Fruit fly (Drosophila melanogaster) whole organism, embryonic: ENCODE results near the gene Jhbp12.
A peak's percentile ranks its signal among the peaks of the same experiment; 100 is the strongest.

Source experiments
- Ada2b ChIP-seq: fragments of 200-800 bp; sonication (Bioruptor generic); IDR thresholded peaks from 2 replicates; pipeline ENCODE4 v1.3.6; 2022; ENCODE audit warnings: missing biosample characterization, missing genetic modification characterization
- Atf6 ChIP-seq: fragments of 200-800 bp; sonication (Bioruptor generic); IDR thresholded peaks from 2 replicates; pipeline ENCODE4 v1.3.6; 2022; ENCODE audit warnings: missing biosample characterization, missing genetic modification characterization
- Bdp1 ChIP-seq: fragments of 200-800 bp; sonication (Bioruptor generic); optimal IDR thresholded peaks from 3 replicates; lab custom pipeline; 2016; ENCODE audit warnings: missing biosample characterization, missing genetic modification characterization
- CG10209 ChIP-seq: fragments of 200-800 bp; sonication (Bioruptor generic); optimal IDR thresholded peaks from 3 replicates; lab custom pipeline; 2017; ENCODE audit warnings: missing biosample characterization, mild to moderate bottlenecking, missing genetic modification characterization, missing genetic modification reagents
- CG10366 ChIP-seq: fragments of 200-800 bp; sonication (Bioruptor generic); IDR thresholded peaks from 2 replicates; pipeline ENCODE4 v1.3.6; 2022; ENCODE audit warnings: missing biosample characterization, missing genetic modification characterization
- CG10462 ChIP-seq: fragments of 200-800 bp; sonication (Bioruptor generic); optimal IDR thresholded peaks from 2 replicates; lab custom pipeline; 2016; ENCODE audit warnings: missing biosample characterization, missing genetic modification characterization
- CG12942 ChIP-seq: fragments of 200-800 bp; sonication (Bioruptor generic); optimal IDR thresholded peaks from 3 replicates; lab custom pipeline; 2016; ENCODE audit warnings: missing biosample characterization, missing genetic modification characterization
- CG13775 ChIP-seq: fragments of 200-800 bp; sonication (Bioruptor generic); optimal IDR thresholded peaks from 3 replicates; lab custom pipeline; 2017; ENCODE audit warnings: missing biosample characterization, mild to moderate bottlenecking, missing genetic modification characterization
- CG15269 ChIP-seq: fragments of 200-800 bp; sonication (Bioruptor generic); optimal IDR thresholded peaks from 2 replicates; lab custom pipeline; 2018; ENCODE audit warnings: missing biosample characterization, mild to moderate bottlenecking, missing genetic modification characterization, moderate library complexity
- CG1529 ChIP-seq: fragments of 200-800 bp; sonication (Bioruptor generic); optimal IDR thresholded peaks from 3 replicates; lab custom pipeline; 2018; ENCODE audit warnings: missing biosample characterization, missing genetic modification characterization
- CG17568 ChIP-seq: fragments of 200-800 bp; sonication (Bioruptor generic); optimal IDR thresholded peaks from 2 replicates; lab custom pipeline; 2018; ENCODE audit warnings: missing biosample characterization, mild to moderate bottlenecking, missing genetic modification characterization, moderate library complexity
- CG18011 ChIP-seq: fragments of 200-800 bp; sonication (Bioruptor generic); optimal IDR thresholded peaks from 2 replicates; lab custom pipeline; 2017; ENCODE audit warnings: missing biosample characterization, missing genetic modification characterization, mild to moderate bottlenecking, moderate library complexity, missing genotype
- CG18262 ChIP-seq: fragments of 200-800 bp; optimal IDR thresholded peaks from 3 replicates; lab custom pipeline; 2019; ENCODE audit warnings: missing biosample characterization, mild to moderate bottlenecking, missing genetic modification characterization, moderate library complexity
- CG2199 ChIP-seq: fragments of 200-800 bp; sonication (Bioruptor generic); IDR thresholded peaks from 3 replicates; pipeline ENCODE4 v1.3.6; 2022; ENCODE audit warnings: missing biosample characterization, missing genetic modification characterization
- CG2712 ChIP-seq: fragments of 200-800 bp; optimal IDR thresholded peaks from 3 replicates; lab custom pipeline; 2019; ENCODE audit warnings: missing biosample characterization, mild to moderate bottlenecking, missing genetic modification characterization, moderate library complexity
- CG31388 ChIP-seq: fragments of 200-800 bp; sonication (Bioruptor generic); optimal IDR thresholded peaks from 2 replicates; lab custom pipeline; 2016; ENCODE audit warnings: missing biosample characterization, missing genetic modification characterization
- CG3407 ChIP-seq: fragments of 200-800 bp; sonication (Bioruptor generic); optimal IDR thresholded peaks from 2 replicates; lab custom pipeline; 2018; ENCODE audit warnings: missing biosample characterization, mild to moderate bottlenecking, missing genetic modification characterization
- CG5180 ChIP-seq: fragments of 200-800 bp; sonication (Bioruptor generic); optimal IDR thresholded peaks from 3 replicates; lab custom pipeline; 2017; ENCODE audit warnings: missing biosample characterization, missing genetic modification characterization, mild to moderate bottlenecking, moderate library complexity, missing genetic modification reagents
- CG6791 ChIP-seq: fragments of 200-800 bp; sonication (Bioruptor generic); IDR thresholded peaks from 3 replicates; pipeline ENCODE4 v1.3.6; 2022; ENCODE audit warnings: missing biosample characterization, missing genetic modification characterization; ENCODE audit not compliant: partially characterized antibody
- CG7372 ChIP-seq: fragments of 200-800 bp; sonication (Bioruptor generic); IDR thresholded peaks from 2 replicates; pipeline ENCODE4 v1.3.6; 2022; ENCODE audit warnings: missing biosample characterization, missing genetic modification characterization
- CG8089 ChIP-seq: fragments of 200-800 bp; sonication (Bioruptor generic); optimal IDR thresholded peaks from 3 replicates; lab custom pipeline; 2016; ENCODE audit warnings: missing biosample characterization, missing genetic modification characterization
- CG8924 ChIP-seq: fragments of 200-800 bp; optimal IDR thresholded peaks from 3 replicates; lab custom pipeline; 2019; ENCODE audit warnings: missing biosample characterization, mild to moderate bottlenecking, missing genetic modification characterization, moderate library complexity
- Dfd ChIP-seq, 2 experiments: fragments of >200 bp; optimal IDR thresholded peaks; 2 replicates each; lab custom pipeline; 2017; ENCODE audit warnings: missing biosample characterization in 2 of 2, missing genetic modification characterization in 2 of 2
- Hmr ChIP-seq: fragments of 200-800 bp; sonication (Bioruptor generic); optimal IDR thresholded peaks from 3 replicates; lab custom pipeline; 2017; ENCODE audit warnings: mild to moderate bottlenecking, missing biosample characterization, missing genetic modification reagents, missing genetic modification characterization
- MESR4 ChIP-seq: fragments of 200-800 bp; sonication (Bioruptor generic); optimal IDR thresholded peaks from 2 replicates; lab custom pipeline; 2018; ENCODE audit warnings: missing biosample characterization, mild to moderate bottlenecking, missing genetic modification characterization, moderate library complexity
- Mrtf ChIP-seq: fragments of 200-800 bp; sonication (Bioruptor generic); IDR thresholded peaks from 3 replicates; pipeline ENCODE4 v1.3.6; 2022; ENCODE audit warnings: missing biosample characterization, missing genetic modification characterization
- Sox102F ChIP-seq: fragments of 200-800 bp; sonication (Bioruptor generic); optimal IDR thresholded peaks from 2 replicates; lab custom pipeline; 2018; ENCODE audit warnings: missing biosample characterization, mild to moderate bottlenecking, missing genetic modification characterization, moderate library complexity
- Xrp1 ChIP-seq: fragments of 200-800 bp; sonication (Bioruptor generic); IDR thresholded peaks from 2 replicates; pipeline ENCODE4 v1.3.6; 2022; ENCODE audit warnings: missing biosample characterization, missing genetic modification characterization
- ap ChIP-seq: fragments of 200-800 bp; sonication (Bioruptor generic); IDR thresholded peaks from 2 replicates; pipeline ENCODE4 v1.3.6; 2022; ENCODE audit warnings: missing biosample characterization, missing genetic modification characterization
- ara ChIP-seq: fragments of 200-800 bp; sonication (Bioruptor generic); IDR thresholded peaks from 2 replicates; pipeline ENCODE4 v1.3.6; 2022; ENCODE audit warnings: missing biosample characterization, missing genetic modification characterization
- bab2 ChIP-seq: fragments of 200-800 bp; sonication (Bioruptor generic); optimal IDR thresholded peaks from 2 replicates; lab custom pipeline; 2016; ENCODE audit warnings: missing biosample characterization, missing genetic modification characterization
- bbx ChIP-seq: fragments of 200-800 bp; sonication (Bioruptor generic); IDR thresholded peaks from 2 replicates; pipeline ENCODE4 v1.3.6; 2022; ENCODE audit warnings: missing biosample characterization, missing genetic modification characterization; ENCODE audit not compliant: partially characterized antibody
- croc ChIP-seq: fragments of 200-800 bp; sonication (Bioruptor generic); conservative IDR thresholded peaks from 3 replicates; pipeline ENCODE4 v1.3.6; 2022; ENCODE audit warnings: missing biosample characterization, missing genetic modification characterization
- crol ChIP-seq: fragments of 200-800 bp; sonication (Bioruptor generic); IDR thresholded peaks from 2 replicates; pipeline ENCODE4 v1.3.6; 2022; ENCODE audit warnings: missing biosample characterization, missing genetic modification characterization
- danr ChIP-seq: fragments of 200-800 bp; sonication (Bioruptor generic); IDR thresholded peaks from 2 replicates; pipeline ENCODE4 v1.3.6; 2022; ENCODE audit warnings: missing biosample characterization, missing genetic modification characterization
- dimm ChIP-seq: fragments of 200-800 bp; sonication (Bioruptor generic); IDR thresholded peaks from 2 replicates; pipeline ENCODE4 v1.3.6; 2022; ENCODE audit warnings: missing biosample characterization, missing genetic modification characterization
- eve ChIP-seq, 2 experiments: fragments of >200 bp; optimal IDR thresholded peaks; 2 replicates each; lab custom pipeline; 2017; ENCODE audit warnings: missing biosample characterization in 2 of 2, missing genetic modification characterization in 2 of 2
- fd102C ChIP-seq: fragments of 200-800 bp; sonication (Bioruptor generic); optimal IDR thresholded peaks from 2 replicates; lab custom pipeline; 2018; ENCODE audit warnings: missing biosample characterization, mild to moderate bottlenecking, missing genetic modification characterization, moderate library complexity
- insv ChIP-seq, 2 experiments: fragments of 200-800 bp; sonication (Bioruptor generic); optimal IDR thresholded peaks; 3 replicates each; lab custom pipeline; 2016 to 2018; ENCODE audit warnings: missing biosample characterization in 2 of 2, missing genetic modification characterization in 2 of 2
- maf-S ChIP-seq: fragments of 200-800 bp; sonication (Bioruptor generic); optimal IDR thresholded peaks from 2 replicates; lab custom pipeline; 2016; ENCODE audit warnings: missing biosample characterization, missing genetic modification characterization
- mam ChIP-seq: fragments of 200-800 bp; sonication (Bioruptor generic); optimal IDR thresholded peaks from 3 replicates; lab custom pipeline; 2016; ENCODE audit warnings: missing biosample characterization, missing genetic modification characterization
- nerfin-1 ChIP-seq: fragments of 200-800 bp; sonication (Bioruptor generic); optimal IDR thresholded peaks from 3 replicates; lab custom pipeline; 2019; ENCODE audit warnings: missing biosample characterization, mild to moderate bottlenecking, missing genetic modification characterization, moderate library complexity
- oc ChIP-seq: fragments of 200-800 bp; sonication (Bioruptor generic); optimal IDR thresholded peaks from 2 replicates; lab custom pipeline; 2018; ENCODE audit warnings: missing biosample characterization, mild to moderate bottlenecking, missing genetic modification characterization, moderate library complexity
- phol ChIP-seq: fragments of 200-800 bp; sonication (Bioruptor generic); optimal IDR thresholded peaks from 3 replicates; lab custom pipeline; 2018; ENCODE audit warnings: missing biosample characterization, mild to moderate bottlenecking, missing genetic modification characterization, moderate library complexity
- pita ChIP-seq: fragments of 200-800 bp; sonication (Bioruptor generic); optimal IDR thresholded peaks from 2 replicates; lab custom pipeline; 2017; ENCODE audit warnings: missing biosample characterization, mild to moderate bottlenecking, missing genetic modification characterization
- pros ChIP-seq: fragments of 200-800 bp; sonication (Bioruptor generic); optimal IDR thresholded peaks from 3 replicates; lab custom pipeline; 2019; ENCODE audit warnings: missing biosample characterization, mild to moderate bottlenecking, missing genetic modification characterization, moderate library complexity
- row ChIP-seq: fragments of 200-800 bp; sonication (Bioruptor generic); IDR thresholded peaks from 3 replicates; pipeline ENCODE4 v1.3.6; 2022; ENCODE audit warnings: missing biosample characterization, missing genetic modification characterization
- slbo ChIP-seq: fragments of 200-800 bp; sonication (Bioruptor generic); IDR thresholded peaks from 2 replicates; pipeline ENCODE4 v1.3.6; 2022; ENCODE audit warnings: missing biosample characterization, missing genetic modification characterization
- slou ChIP-seq: fragments of 200-800 bp; sonication (Bioruptor generic); optimal IDR thresholded peaks from 3 replicates; lab custom pipeline; 2016; ENCODE audit warnings: missing biosample characterization, missing genetic modification characterization
- sna ChIP-seq: fragments of 200-800 bp; sonication (Bioruptor generic); IDR thresholded peaks from 2 replicates; pipeline ENCODE4 v1.3.6; 2022; ENCODE audit warnings: missing biosample characterization, missing genetic modification characterization; ENCODE audit not compliant: partially characterized antibody
- tup ChIP-seq: fragments of 200-800 bp; sonication (Bioruptor generic); optimal IDR thresholded peaks from 2 replicates; lab custom pipeline; 2016; ENCODE audit warnings: missing biosample characterization, mild to moderate bottlenecking, missing genetic modification characterization, moderate library complexity
- wek ChIP-seq: fragments of 200-800 bp; sonication (Bioruptor generic); optimal IDR thresholded peaks from 3 replicates; lab custom pipeline; 2018; ENCODE audit warnings: missing biosample characterization, mild to moderate bottlenecking, missing genetic modification characterization, moderate library complexity

Jhbp12 gene

dm6 chr3R:24518150-24518580, 6.4 kb upstream of the Jhbp12 start, which contains the start of gene Pp1alpha-96A (continued):
- TF ChIP-seq CG6791 (GFP tag; lab: Robert Waterston, UW): peak; percentile 91
- TF ChIP-seq CG31388: no peak
- no peak for TF ChIP-seq Atf6 (GFP tag; lab: Robert Waterston, UW)
- no peak for TF ChIP-seq crol (GFP tag; lab: Robert Waterston, UW)
- TF ChIP-seq CG2199 (GFP tag; lab: Robert Waterston, UW): no peak
- TF ChIP-seq ara (GFP tag; lab: Robert Waterston, UW): no peak
- peak; percentile 27 for TF ChIP-seq CG8924
- TF ChIP-seq dimm (GFP tag; lab: Robert Waterston, UW): no peak
- TF ChIP-seq CG10366 (GFP tag; lab: Robert Waterston, UW): no peak
- TF ChIP-seq tup: no peak
- no peak for TF ChIP-seq CG18262
- no peak for TF ChIP-seq Dfd (GFP tag; optimal IDR thresholded peaks at IDR 0.05; lab: Kevin White, UChicago)
- TF ChIP-seq ap (GFP tag; lab: Robert Waterston, UW): no peak
- TF ChIP-seq oc (tag; lab: Kevin White, UChicago): no peak
- peak; percentile 33 for TF ChIP-seq Hmr (GFP tag; lab: Kevin White, UChicago)
- no peak for TF ChIP-seq CG10209 (GFP tag; lab: Kevin White, UChicago)
- no peak for TF ChIP-seq CG18011 (GFP tag; lab: Kevin White, UChicago)
- no peak for TF ChIP-seq CG5180 (GFP tag; lab: Kevin White, UChicago)
- peak; percentile 27; the same call in 1 of the 2 replicates for TF ChIP-seq slbo
- TF ChIP-seq Bdp1 (GFP tag; lab: Kevin White, UChicago): no peak
- no peak for TF ChIP-seq CG15269 (tag; lab: Kevin White, UChicago)
- TF ChIP-seq CG1529 (GFP tag; lab: Kevin White, UChicago): no peak
- peak; percentile 98 for TF ChIP-seq MESR4
- TF ChIP-seq CG10462 (GFP tag; lab: Kevin White, UChicago): no peak
- no peak for TF ChIP-seq Sox102F (GFP tag; lab: Kevin White, UChicago)
- no peak for TF ChIP-seq CG13775 (GFP tag; lab: Kevin White, UChicago)
- TF ChIP-seq CG2712 (tag; lab: Kevin White, UChicago): peak; percentile 35
- peak; percentile 56; the same call in 2 of the 3 replicates for TF ChIP-seq row
- TF ChIP-seq bbx (GFP tag; lab: Robert Waterston, UW): peak; percentile 86
- no peak for TF ChIP-seq CG3407
- TF ChIP-seq croc (GFP tag; lab: Robert Waterston, UW): no peak
- TF ChIP-seq CG7372 (GFP tag; lab: Robert Waterston, UW): no peak
- no peak for TF ChIP-seq slou (GFP tag; lab: Kevin White, UChicago)
- no peak for TF ChIP-seq Xrp1 (GFP tag; lab: Robert Waterston, UW)
- peak; percentile 80 for TF ChIP-seq sna (GFP tag; lab: Robert Waterston, UW)
- TF ChIP-seq CG8089 (GFP tag; lab: Kevin White, UChicago): no peak
- TF ChIP-seq pita (GFP tag; lab: Kevin White, UChicago): no peak
- TF ChIP-seq Ada2b: no peak
- no peak for TF ChIP-seq pros
- no peak for TF ChIP-seq CG12942
- no peak for TF ChIP-seq Mrtf (GFP tag; lab: Robert Waterston, UW)
- TF ChIP-seq wek: no peak
- no peak for TF ChIP-seq CG17568 (GFP tag; lab: Kevin White, UChicago)
- TF ChIP-seq maf-S (GFP tag; lab: Kevin White, UChicago): no peak
- no peak for TF ChIP-seq fd102C (GFP tag; lab: Kevin White, UChicago)
- no peak for TF ChIP-seq eve (GFP tag; optimal IDR thresholded peaks at IDR 0.05; lab: Kevin White, UChicago)
- no peak for TF ChIP-seq bab2
- TF ChIP-seq phol (tag; lab: Kevin White, UChicago): peak; percentile 24
- no peak for TF ChIP-seq insv (GFP tag; optimal IDR thresholded peaks at IDR 0.05; lab: Kevin White, UChicago)
- TF ChIP-seq nerfin-1 (tag; lab: Kevin White, UChicago): peak; percentile 28
- no peak for TF ChIP-seq danr (GFP tag; lab: Robert Waterston, UW)
- TF ChIP-seq mam (GFP tag; lab: Kevin White, UChicago): peak; percentile 24
